Worm (Caenorhabditis elegans) whole organism, mixed stage, embryonic: ENCODE results near the gene dcaf-1.

Experiments
- M03D4.4 ChIP-seq: sonication (generic microtip); optimal IDR thresholded peaks from 2 replicates; lab custom pipeline; 2017; ENCODE audit warnings: mild to moderate bottlenecking, missing genetic modification characterization, missing compliant biosample characterization
- blmp-1 ChIP-seq: fragments of 150-350 bp; optimal IDR thresholded peaks from 2 replicates; lab custom pipeline; 2014; ENCODE audit warnings: missing biosample characterization, missing genetic modification characterization
- ceh-43 ChIP-seq: fragments of 200-800 bp; sonication (Bioruptor generic); optimal IDR thresholded peaks from 2 replicates; lab custom pipeline; 2018; ENCODE audit warnings: mild to moderate bottlenecking, missing genetic modification characterization, moderate library complexity, missing compliant biosample characterization
- ces-1 ChIP-seq: fragments of 150-350 bp; optimal IDR thresholded peaks from 2 replicates; lab custom pipeline; 2014; ENCODE audit warnings: missing biosample characterization, missing genetic modification reagents, missing genetic modification characterization
- elt-1 ChIP-seq: sonication (generic microtip); optimal IDR thresholded peaks from 2 replicates; lab custom pipeline; 2017; ENCODE audit warnings: missing genetic modification characterization, mild to moderate bottlenecking, missing compliant biosample characterization, antibody characterized with exemption, moderate library complexity, borderline replicate concordance; ENCODE audit not compliant: insufficient read depth
- elt-3 ChIP-seq: fragments of 150-350 bp; optimal IDR thresholded peaks from 2 replicates; lab custom pipeline; 2014; ENCODE audit warnings: missing biosample characterization, missing genetic modification characterization
- lin-13 ChIP-seq: fragments of 150-350 bp; optimal IDR thresholded peaks from 2 replicates; lab custom pipeline; 2014; ENCODE audit warnings: missing biosample characterization, missing genetic modification characterization
- nhr-237 ChIP-seq: fragments of 150-350 bp; optimal IDR thresholded peaks from 2 replicates; lab custom pipeline; 2014; ENCODE audit warnings: missing biosample characterization, missing genetic modification characterization
- nhr-76 ChIP-seq: sonication (generic microtip); optimal IDR thresholded peaks from 2 replicates; lab custom pipeline; 2017; ENCODE audit warnings: missing biosample characterization, missing genetic modification characterization
- ztf-11 ChIP-seq: fragments of 150-350 bp; optimal IDR thresholded peaks from 2 replicates; lab custom pipeline; 2014; ENCODE audit warnings: missing biosample characterization, missing genetic modification characterization

- no peak for TF ChIP-seq M03D4.4 (tag; lab: Kevin White, UChicago)
- TF ChIP-seq nhr-76 (tag; lab: Kevin White, UChicago): no peak
- TF ChIP-seq elt-3 (tag; lab: Kevin White, UChicago): no peak
- TF ChIP-seq nhr-237 (tag; lab: Kevin White, UChicago): no peak
- TF ChIP-seq ztf-11 (tag; lab: Kevin White, UChicago): no peak
- no peak for TF ChIP-seq lin-13 (tag; lab: Kevin White, UChicago)
- TF ChIP-seq blmp-1 (tag; lab: Kevin White, UChicago): no peak
- TF ChIP-seq ces-1 (GFP tag; lab: Kevin White, UChicago): no peak
- TF ChIP-seq ceh-43: no peak
- TF ChIP-seq elt-1: no peak
Measured at ce11 chrIV:9678007-9678406, 28.5 kb downstream of the dcaf-1 start.
